Worm (Caenorhabditis elegans) whole organism, L2 larva: ENCODE results near the gene T11F9.22.
"Not testable (repeated sequence)": the region's sequence is repeated elsewhere in the genome, so short reads cannot be mapped to it uniquely, and the experiment has no call there.

Experiments used
- ZK546.5 ChIP-seq: sonication (generic microtip); optimal IDR thresholded peaks from 2 replicates; lab custom pipeline; 2017; ENCODE audit warnings: missing biosample characterization, missing genetic modification characterization
- fos-1 ChIP-seq: fragments of 150-350 bp; optimal IDR thresholded peaks from 2 replicates; lab custom pipeline; 2014; ENCODE audit warnings: missing biosample characterization, missing genetic modification characterization
- snpc-4 ChIP-seq: fragments of 150-350 bp; optimal IDR thresholded peaks from 2 replicates; lab custom pipeline; 2014; ENCODE audit warnings: missing biosample characterization, missing genetic modification characterization
- zag-1 ChIP-seq: fragments of 150-350 bp; optimal IDR thresholded peaks from 2 replicates; lab custom pipeline; 2014; ENCODE audit warnings: missing biosample characterization, missing genetic modification characterization
- ztf-11 ChIP-seq: sonication (generic microtip); optimal IDR thresholded peaks from 2 replicates; lab custom pipeline; 2017; ENCODE audit warnings: missing biosample characterization, missing genetic modification characterization

DNA sequence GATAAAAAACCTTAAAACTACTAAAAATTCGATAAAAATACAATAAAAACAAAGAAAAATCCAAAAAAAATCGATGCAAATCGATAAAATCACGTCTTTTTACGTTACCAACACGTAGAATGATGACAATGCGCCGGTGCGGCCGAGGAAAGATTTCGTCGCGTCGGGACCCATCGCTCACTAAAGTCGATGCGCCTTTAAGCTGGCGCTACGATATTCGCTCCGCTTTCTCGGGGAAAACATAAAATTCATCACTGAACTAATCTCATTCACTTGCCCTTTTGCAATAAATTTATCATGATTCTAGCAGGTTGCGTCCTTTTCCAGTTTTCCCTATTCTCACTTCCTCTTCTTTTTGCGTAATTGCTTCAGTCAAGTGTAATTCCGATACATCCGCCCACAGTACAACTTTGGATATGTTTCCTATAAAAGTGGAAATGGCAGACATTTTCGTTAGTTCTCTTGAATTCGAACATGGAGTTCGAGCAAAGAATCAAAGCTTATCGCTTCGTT, 4.1 kb downstream of the T11F9.22 start, which contains the start of gene col-157:
- not testable (repeated sequence) for TF ChIP-seq snpc-4; fos-1 (tag; lab: Kevin White, UChicago); ztf-11 (tag; lab: Kevin White, UChicago); zag-1; ZK546.5 (tag; lab: Kevin White, UChicago)
